Worm (Caenorhabditis elegans) whole organism, late embryonic: Measurements from ENCODE around the gene srg-23.
A peak's percentile ranks its signal among the peaks of the same experiment; 100 is the strongest.

ENCODE experiments used
- C08G9.2 ChIP-seq: sonication (generic microtip); optimal IDR thresholded peaks from 2 replicates; lab custom pipeline; 2016; ENCODE audit warnings: mild to moderate bottlenecking, missing genetic modification characterization, moderate library complexity, missing compliant biosample characterization
- K09A11.1 ChIP-seq: sonication (generic microtip); optimal IDR thresholded peaks from 2 replicates; lab custom pipeline; 2017; ENCODE audit warnings: antibody characterized with exemption, mild to moderate bottlenecking, missing genetic modification characterization, missing compliant biosample characterization; ENCODE audit not compliant: insufficient read depth
- T23F11.4 ChIP-seq: fragments of 200-800 bp; sonication (Bioruptor generic); optimal IDR thresholded peaks from 2 replicates; lab custom pipeline; 2018; ENCODE audit warnings: mild to moderate bottlenecking, missing genetic modification characterization, missing compliant biosample characterization
- Y22D7AL.16 ChIP-seq: sonication (generic microtip); optimal IDR thresholded peaks from 2 replicates; lab custom pipeline; 2016; ENCODE audit warnings: missing genetic modification characterization, missing compliant biosample characterization
- ahr-1 ChIP-seq: sonication (generic microtip); optimal IDR thresholded peaks from 2 replicates; lab custom pipeline; 2016; ENCODE audit warnings: missing genetic modification characterization, missing compliant biosample characterization
- ceh-14 ChIP-seq: sonication (generic microtip); optimal IDR thresholded peaks from 2 replicates; lab custom pipeline; 2016; ENCODE audit warnings: missing genotype, missing genetic modification characterization, missing compliant biosample characterization
- ceh-2 ChIP-seq: sonication (generic microtip); optimal IDR thresholded peaks from 2 replicates; lab custom pipeline; 2016; ENCODE audit warnings: missing genotype, missing genetic modification characterization, missing compliant biosample characterization
- ceh-22 ChIP-seq: sonication (generic microtip); optimal IDR thresholded peaks from 2 replicates; lab custom pipeline; 2017; ENCODE audit warnings: missing biosample characterization, missing genetic modification characterization
- ceh-24 ChIP-seq: sonication (generic microtip); optimal IDR thresholded peaks from 2 replicates; lab custom pipeline; 2016; ENCODE audit warnings: mild to moderate bottlenecking, missing genetic modification characterization, missing compliant biosample characterization
- ceh-31 ChIP-seq: sonication (generic microtip); optimal IDR thresholded peaks from 2 replicates; lab custom pipeline; 2016; ENCODE audit warnings: missing genetic modification characterization, missing compliant biosample characterization
- ceh-34 ChIP-seq: sonication (generic microtip); optimal IDR thresholded peaks from 2 replicates; lab custom pipeline; 2016; ENCODE audit warnings: mild to moderate bottlenecking, missing genetic modification characterization, missing compliant biosample characterization
- ceh-48 ChIP-seq: sonication (generic microtip); optimal IDR thresholded peaks from 2 replicates; lab custom pipeline; 2016; ENCODE audit warnings: missing genetic modification characterization, inconsistent platforms, missing compliant biosample characterization
- ceh-6 ChIP-seq: fragments of 200-800 bp; sonication (Bioruptor generic); optimal IDR thresholded peaks from 2 replicates; lab custom pipeline; 2018; ENCODE audit warnings: mild to moderate bottlenecking, missing genetic modification characterization, missing compliant biosample characterization
- che-1 ChIP-seq: sonication (generic microtip); optimal IDR thresholded peaks from 2 replicates; lab custom pipeline; 2016; ENCODE audit warnings: mild to moderate bottlenecking, missing genetic modification characterization, missing compliant biosample characterization
- dmd-4 ChIP-seq: sonication (generic microtip); optimal IDR thresholded peaks from 2 replicates; lab custom pipeline; 2016; ENCODE audit warnings: borderline replicate concordance, missing genetic modification characterization, missing compliant biosample characterization
- elt-4 ChIP-seq: sonication (generic microtip); optimal IDR thresholded peaks from 2 replicates; lab custom pipeline; 2016; ENCODE audit warnings: missing genetic modification characterization, missing compliant biosample characterization
- ets-4 ChIP-seq: sonication (generic microtip); optimal IDR thresholded peaks from 2 replicates; lab custom pipeline; 2016; ENCODE audit warnings: missing genetic modification characterization, missing compliant biosample characterization
- eyg-1 ChIP-seq: sonication (generic microtip); optimal IDR thresholded peaks from 2 replicates; lab custom pipeline; 2016; ENCODE audit warnings: missing genotype, missing genetic modification characterization, missing compliant biosample characterization
- gmeb-2 ChIP-seq: sonication (generic microtip); optimal IDR thresholded peaks from 2 replicates; lab custom pipeline; 2016; ENCODE audit warnings: missing genetic modification characterization, inconsistent platforms, missing compliant biosample characterization
- hlh-15 ChIP-seq: sonication (generic microtip); optimal IDR thresholded peaks from 2 replicates; lab custom pipeline; 2016; ENCODE audit warnings: missing genetic modification characterization, missing compliant biosample characterization
- hlh-6 ChIP-seq: sonication (generic microtip); optimal IDR thresholded peaks from 2 replicates; lab custom pipeline; 2016; ENCODE audit warnings: missing genotype, missing genetic modification characterization, missing compliant biosample characterization
- hlh-8 ChIP-seq: sonication (generic microtip); optimal IDR thresholded peaks from 2 replicates; lab custom pipeline; 2016; ENCODE audit warnings: missing genotype, missing genetic modification characterization, missing compliant biosample characterization
- lim-6 ChIP-seq: sonication (generic microtip); optimal IDR thresholded peaks from 2 replicates; lab custom pipeline; 2016; ENCODE audit warnings: missing genetic modification characterization, missing compliant biosample characterization
- lin-11 ChIP-seq: fragments of 200-800 bp; sonication (Bioruptor generic); optimal IDR thresholded peaks from 2 replicates; lab custom pipeline; 2018; ENCODE audit warnings: mild to moderate bottlenecking, missing genetic modification characterization, missing compliant biosample characterization
- mec-3 ChIP-seq: sonication (generic microtip); optimal IDR thresholded peaks from 2 replicates; lab custom pipeline; 2016; ENCODE audit warnings: borderline replicate concordance, missing genetic modification characterization, missing compliant biosample characterization
- nfya-1 ChIP-seq: sonication (generic microtip); optimal IDR thresholded peaks from 2 replicates; lab custom pipeline; 2017; ENCODE audit warnings: missing genetic modification characterization, mild to moderate bottlenecking, missing compliant biosample characterization, antibody characterized with exemption, moderate library complexity
- nhr-11 ChIP-seq: fragments of 150-350 bp; optimal IDR thresholded peaks from 2 replicates; lab custom pipeline; 2014; ENCODE audit warnings: missing biosample characterization, missing genetic modification characterization
- odd-2 ChIP-seq: sonication (generic microtip); optimal IDR thresholded peaks from 2 replicates; lab custom pipeline; 2017; ENCODE audit warnings: antibody characterized with exemption, mild to moderate bottlenecking, missing genetic modification characterization, missing compliant biosample characterization
- pax-1 ChIP-seq: fragments of 150-350 bp; optimal IDR thresholded peaks from 2 replicates; lab custom pipeline; 2014; ENCODE audit warnings: missing biosample characterization, missing genetic modification characterization
- pha-4 ChIP-seq: fragments of 150-350 bp; optimal IDR thresholded peaks from 2 replicates; lab custom pipeline; 2018; ENCODE audit warnings: missing biosample characterization, missing genetic modification reagents, missing genetic modification characterization
- pros-1 ChIP-seq: fragments of 150-350 bp; optimal IDR thresholded peaks from 2 replicates; lab custom pipeline; 2014; ENCODE audit warnings: missing biosample characterization, missing genetic modification reagents, missing genetic modification characterization
- ref-2 ChIP-seq: sonication (generic microtip); optimal IDR thresholded peaks from 2 replicates; lab custom pipeline; 2016; ENCODE audit warnings: missing genetic modification characterization, missing compliant biosample characterization
- sdc-2 ChIP-seq: sonication (generic microtip); optimal IDR thresholded peaks from 2 replicates; lab custom pipeline; 2016; ENCODE audit warnings: missing genotype, missing genetic modification characterization, missing compliant biosample characterization
- sox-2 ChIP-seq: fragments of 200-800 bp; sonication (Bioruptor generic); IDR thresholded peaks from 2 replicates; pipeline ENCODE4 v1.3.6; 2022; ENCODE audit warnings: missing genetic modification reagents, missing genetic modification characterization, missing compliant biosample characterization
- sox-4 ChIP-seq: sonication (generic microtip); optimal IDR thresholded peaks from 2 replicates; lab custom pipeline; 2017; ENCODE audit warnings: mild to moderate bottlenecking, missing genetic modification characterization, inconsistent platforms, missing compliant biosample characterization
- tbx-2 ChIP-seq: sonication (generic microtip); optimal IDR thresholded peaks from 2 replicates; lab custom pipeline; 2016; ENCODE audit warnings: missing genetic modification characterization, missing compliant biosample characterization
- unc-3 ChIP-seq, 2 experiments: fragments of 200-800 bp in 1 of 2; sonication (Bioruptor generic) in 1 of 2; sonication (generic microtip) in 1 of 2; conservative IDR thresholded peaks in 1 of 2; optimal IDR thresholded peaks in 1 of 2; 2 replicates each; pipeline versions ENCODE4 v1.3.6 to Lab custom; 2016 to 2022; ENCODE audit warnings: missing compliant biosample characterization in 2 of 2, missing genetic modification characterization in 2 of 2, missing genetic modification reagents in 1 of 2
- unc-42 ChIP-seq: sonication (generic microtip); optimal IDR thresholded peaks from 2 replicates; lab custom pipeline; 2016; ENCODE audit warnings: missing genotype, missing genetic modification characterization, missing compliant biosample characterization
- unc-55 ChIP-seq: sonication (generic microtip); optimal IDR thresholded peaks from 2 replicates; lab custom pipeline; 2017; ENCODE audit warnings: missing biosample characterization, missing genetic modification reagents, missing genetic modification characterization
- ztf-16 ChIP-seq: sonication (generic microtip); optimal IDR thresholded peaks from 2 replicates; lab custom pipeline; 2017; ENCODE audit warnings: missing genetic modification characterization, missing compliant biosample characterization

Gene srg-23

DNA sequence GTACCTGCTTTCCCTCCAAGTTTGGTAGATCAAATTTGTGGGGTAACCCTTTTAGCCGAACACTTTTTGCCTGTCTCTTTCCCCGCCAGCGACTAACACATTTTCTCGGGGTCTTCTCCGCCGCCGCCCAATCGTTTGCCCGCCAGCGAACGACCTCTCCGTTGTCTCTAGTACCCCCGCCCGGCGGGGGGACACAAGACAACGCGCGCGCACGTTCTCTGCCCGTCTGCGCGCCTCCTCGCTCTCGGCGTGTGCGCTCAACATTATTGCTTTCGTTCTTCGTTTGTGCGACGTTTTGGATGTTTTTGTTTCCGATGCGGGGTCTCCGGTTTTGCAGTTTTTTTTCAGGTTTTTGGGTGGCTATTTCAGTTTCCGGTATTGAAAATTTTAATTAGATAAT is 40.4 kb downstream of the srg-23 start (continued):
- TF ChIP-seq pha-4 (tag; lab: Kevin White, UChicago) (no peak), hlh-6 (tag; lab: Kevin White, UChicago) (no peak), pax-1 (no peak), sdc-2 (tag; lab: Kevin White, UChicago) (peak; percentile 43), unc-3 (GFP tag; conservative IDR thresholded peaks at IDR 0.05; lab: Robert Waterston, UW) (no peak), unc-3 (tag; optimal IDR thresholded peaks at IDR 0.05; lab: Kevin White, UChicago) (no peak)

DNA sequence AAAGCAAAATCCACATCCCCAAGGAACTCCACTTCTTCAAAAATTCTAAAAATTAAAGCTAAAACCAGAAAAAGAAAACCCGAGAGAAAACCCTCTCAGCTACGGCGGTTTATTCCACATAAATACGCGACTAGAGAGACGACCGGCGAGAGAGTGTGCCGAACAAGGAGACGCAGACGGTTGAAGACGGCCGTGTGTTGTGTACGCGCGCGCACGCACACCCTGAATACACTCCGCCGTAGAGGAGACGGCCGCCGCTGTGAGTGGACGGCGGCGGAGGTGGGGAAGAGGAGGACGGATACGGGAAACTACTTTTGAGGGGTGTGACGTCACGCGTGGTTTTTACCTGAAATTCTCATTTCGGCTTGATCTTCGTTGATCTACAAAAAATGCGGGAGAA is 41.3 kb downstream of the srg-23 start:
- TF ChIP-seq ceh-22 (tag; lab: Kevin White, UChicago): no peak
- TF ChIP-seq hlh-15 (tag; lab: Kevin White, UChicago): no peak
- TF ChIP-seq unc-42 (tag; lab: Kevin White, UChicago): no peak
- no peak for TF ChIP-seq pros-1 (tag; lab: Kevin White, UChicago)
- TF ChIP-seq unc-55 (GFP tag; lab: Kevin White, UChicago): no peak
- no peak for TF ChIP-seq ceh-24 (tag; lab: Kevin White, UChicago)
- peak; percentile 6 for TF ChIP-seq hlh-6 (tag; lab: Kevin White, UChicago)
- TF ChIP-seq ztf-16 (tag; lab: Kevin White, UChicago): no peak
- peak; percentile 72 for TF ChIP-seq nfya-1 (tag; lab: Kevin White, UChicago)
- no peak for TF ChIP-seq mec-3
- TF ChIP-seq odd-2 (tag; lab: Kevin White, UChicago): no peak
- TF ChIP-seq eyg-1 (tag; lab: Kevin White, UChicago): no peak
- peak; percentile 11 for TF ChIP-seq ceh-2 (tag; lab: Kevin White, UChicago)
- TF ChIP-seq lin-11 (tag; lab: Kevin White, UChicago): no peak
- TF ChIP-seq ets-4: no peak
- peak; percentile 23 for TF ChIP-seq ref-2 (tag; lab: Kevin White, UChicago)
- no peak for TF ChIP-seq dmd-4 (tag; lab: Kevin White, UChicago)
- peak; percentile 55 for TF ChIP-seq ceh-34 (tag; lab: Kevin White, UChicago)
- TF ChIP-seq hlh-8 (tag; lab: Kevin White, UChicago): no peak
- TF ChIP-seq ceh-14 (tag; lab: Kevin White, UChicago): no peak
- no peak for TF ChIP-seq T23F11.4 (GFP tag; lab: Kevin White, UChicago)
- TF ChIP-seq C08G9.2 (tag; lab: Kevin White, UChicago): no peak
- TF ChIP-seq sox-2 (GFP tag; lab: Robert Waterston, UW): no peak
- no peak for TF ChIP-seq che-1
- TF ChIP-seq unc-3 (GFP tag; conservative IDR thresholded peaks at IDR 0.05; lab: Robert Waterston, UW): no peak
- no peak for TF ChIP-seq unc-3 (tag; optimal IDR thresholded peaks at IDR 0.05; lab: Kevin White, UChicago)
- TF ChIP-seq Y22D7AL.16 (tag; lab: Kevin White, UChicago): no peak
- no peak for TF ChIP-seq gmeb-2 (tag; lab: Kevin White, UChicago)
- TF ChIP-seq ceh-31 (tag; lab: Kevin White, UChicago): peak; percentile 31
- peak; percentile 22 for TF ChIP-seq tbx-2 (tag; lab: Kevin White, UChicago)
- no peak for TF ChIP-seq sox-4 (tag; lab: Kevin White, UChicago)
- TF ChIP-seq lim-6 (tag; lab: Kevin White, UChicago): no peak
- TF ChIP-seq sdc-2 (tag; lab: Kevin White, UChicago): no peak
- TF ChIP-seq ceh-48 (tag; lab: Kevin White, UChicago): no peak
- no peak for TF ChIP-seq pha-4 (tag; lab: Kevin White, UChicago)
- no peak for TF ChIP-seq ceh-6 (GFP tag; lab: Kevin White, UChicago)
- no peak for TF ChIP-seq nhr-11 (tag; lab: Kevin White, UChicago)
- TF ChIP-seq K09A11.1: no peak

DNA sequence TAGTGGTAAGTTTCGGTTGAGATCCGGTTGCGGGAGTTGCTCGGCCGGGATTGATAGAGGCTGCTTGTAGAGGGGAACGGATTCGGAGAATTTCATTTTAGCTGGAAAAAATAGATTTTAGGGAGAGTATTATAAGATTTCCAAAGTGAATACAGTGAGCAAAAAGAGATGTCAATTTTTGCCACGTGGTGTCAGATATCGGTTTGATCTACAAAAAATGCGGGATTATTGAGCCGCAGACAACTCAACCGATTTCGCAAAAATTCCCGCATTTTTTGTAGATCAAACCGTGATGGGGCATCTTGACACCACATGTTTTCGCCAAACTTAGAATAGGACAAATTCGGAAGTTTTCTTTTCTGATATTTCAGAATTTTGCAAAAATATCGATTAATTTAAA is 41.7 kb downstream of the srg-23 start, which contains the start of gene lido-13:
Gene lido-13, minus strand, starts transcription at position 101 of the 400 bp plus-strand sequence.
- TF ChIP-seq ahr-1 (no peak), elt-4 (tag; lab: Kevin White, UChicago) (no peak), hlh-15 (tag; lab: Kevin White, UChicago) (no peak), K09A11.1 (no peak)
